Worm (Caenorhabditis elegans) whole organism, L4 larva: ENCODE results near the gene F54B11.7.

Experiments
- D1046.2 ChIP-seq: fragments of 200-800 bp; sonication (Bioruptor generic); IDR thresholded peaks from 2 replicates; pipeline ENCODE4 v1.3.6; 2022; ENCODE audit warnings: missing genetic modification characterization, missing compliant biosample characterization
- F49E8.2 ChIP-seq: sonication (generic microtip); optimal IDR thresholded peaks from 2 replicates; lab custom pipeline; 2016; ENCODE audit warnings: missing compliant biosample characterization, mild to moderate bottlenecking, missing genetic modification characterization, borderline replicate concordance
- T20F7.1 ChIP-seq: fragments of 200-800 bp; sonication (Bioruptor generic); optimal IDR thresholded peaks from 2 replicates; lab custom pipeline; 2018; ENCODE audit warnings: mild to moderate bottlenecking, missing genetic modification characterization, missing compliant biosample characterization
- T26A8.4 ChIP-seq: fragments of 200-800 bp; sonication (Bioruptor generic); IDR thresholded peaks from 2 replicates; pipeline ENCODE4 v1.3.6; 2022; ENCODE audit warnings: missing genetic modification characterization, missing compliant biosample characterization
- ZK337.2 ChIP-seq: fragments of 200-800 bp; sonication (Bioruptor generic); IDR thresholded peaks from 2 replicates; pipeline ENCODE4 v1.3.6; 2022; ENCODE audit warnings: missing genetic modification reagents, missing genetic modification characterization, missing compliant biosample characterization
- ZK546.5 ChIP-seq, 2 experiments: sonication (generic microtip); optimal IDR thresholded peaks; 2 replicates each; lab custom pipeline; 2017; ENCODE audit warnings: missing biosample characterization in 2 of 2, missing genetic modification characterization in 2 of 2
- aly-2 ChIP-seq: sonication (generic microtip); optimal IDR thresholded peaks from 2 replicates; lab custom pipeline; 2018; ENCODE audit warnings: missing biosample characterization, missing genetic modification characterization
- attf-4 ChIP-seq: sonication (generic microtip); optimal IDR thresholded peaks from 3 replicates; lab custom pipeline; 2017; ENCODE audit warnings: missing biosample characterization, missing genetic modification characterization
- ceh-32 ChIP-seq: sonication (generic microtip); optimal IDR thresholded peaks from 2 replicates; lab custom pipeline; 2016; ENCODE audit warnings: mild to moderate bottlenecking, missing genetic modification characterization, missing compliant biosample characterization; ENCODE audit not compliant: poor library complexity
- ceh-44 ChIP-seq: fragments of 200-800 bp; sonication (Bioruptor generic); IDR thresholded peaks from 2 replicates; pipeline ENCODE4 v1.3.6; 2022; ENCODE audit warnings: missing genetic modification reagents, missing genetic modification characterization, missing compliant biosample characterization
- ceh-62 ChIP-seq: sonication (generic microtip); optimal IDR thresholded peaks from 2 replicates; lab custom pipeline; 2017; ENCODE audit warnings: missing biosample characterization, missing genetic modification characterization
- ces-1 ChIP-seq: fragments of 150-350 bp; sonication (generic microtip); optimal IDR thresholded peaks from 4 replicates; lab custom pipeline; 2014; ENCODE audit warnings: missing biosample characterization, missing genetic modification reagents, missing genetic modification characterization
- daf-16 ChIP-seq, 3 experiments: sonication (generic microtip); optimal IDR thresholded peaks; 2 replicates each; lab custom pipeline; 2016 to 2017; ENCODE audit warnings: missing genetic modification characterization in 3 of 3, missing genetic modification reagents in 3 of 3, mild to moderate bottlenecking in 2 of 3, missing compliant biosample characterization in 2 of 3, missing biosample characterization in 1 of 3, moderate library complexity in 1 of 3
- daf-19 ChIP-seq: fragments of 200-800 bp; sonication (Bioruptor generic); conservative IDR thresholded peaks from 2 replicates; pipeline ENCODE4 v1.3.6; 2022; ENCODE audit warnings: missing genetic modification characterization, missing compliant biosample characterization
- daf-8 ChIP-seq: fragments of 200-800 bp; sonication (Bioruptor generic); IDR thresholded peaks from 2 replicates; pipeline ENCODE4 v1.3.6; 2022; ENCODE audit warnings: missing genetic modification characterization, missing compliant biosample characterization
- dmd-6 ChIP-seq: fragments of 200-800 bp; sonication (Bioruptor generic); IDR thresholded peaks from 2 replicates; pipeline ENCODE4 v1.3.6; 2022; ENCODE audit warnings: missing genetic modification reagents, missing genetic modification characterization, missing compliant biosample characterization
- dmd-8 ChIP-seq: fragments of 200-800 bp; sonication (Bioruptor generic); IDR thresholded peaks from 2 replicates; pipeline ENCODE4 v1.3.6; 2022; ENCODE audit warnings: missing genetic modification characterization, missing compliant biosample characterization
- dpl-1 ChIP-seq: fragments of 150-350 bp; optimal IDR thresholded peaks from 2 replicates; lab custom pipeline; 2014; ENCODE audit warnings: missing biosample characterization, missing genetic modification reagents, missing genetic modification characterization
- egl-43 ChIP-seq: fragments of 200-800 bp; sonication (Bioruptor generic); IDR thresholded peaks from 2 replicates; pipeline ENCODE4 v1.3.6; 2022; ENCODE audit warnings: missing genetic modification reagents, missing genetic modification characterization, missing compliant biosample characterization
- fos-1 ChIP-seq: fragments of 150-350 bp; optimal IDR thresholded peaks from 2 replicates; lab custom pipeline; 2014; ENCODE audit warnings: missing biosample characterization, missing genetic modification characterization
- hlh-30 ChIP-seq: sonication (generic microtip); optimal IDR thresholded peaks from 2 replicates; lab custom pipeline; 2017; ENCODE audit warnings: antibody characterized with exemption, mild to moderate bottlenecking, missing genetic modification characterization, missing compliant biosample characterization; ENCODE audit not compliant: insufficient read depth
- lin-29 ChIP-seq: fragments of 200-800 bp; sonication (Bioruptor generic); IDR thresholded peaks from 2 replicates; pipeline ENCODE4 v1.3.6; 2022; ENCODE audit warnings: missing genetic modification reagents, missing genetic modification characterization, missing compliant biosample characterization
- lin-38 ChIP-seq: fragments of 200-800 bp; sonication (Bioruptor generic); IDR thresholded peaks from 2 replicates; pipeline ENCODE4 v1.3.6; 2022; ENCODE audit warnings: missing genetic modification reagents, missing genetic modification characterization, missing compliant biosample characterization
- lin-39 ChIP-seq: fragments of 150-350 bp; optimal IDR thresholded peaks from 2 replicates; lab custom pipeline; 2014; ENCODE audit warnings: missing biosample characterization, missing genetic modification reagents, missing genetic modification characterization
- madf-9 ChIP-seq: fragments of 200-800 bp; sonication (Bioruptor generic); conservative IDR thresholded peaks from 2 replicates; pipeline ENCODE4 v1.3.6; 2022; ENCODE audit warnings: missing genetic modification reagents, missing genetic modification characterization, missing compliant biosample characterization
- nhr-10 ChIP-seq: fragments of 150-350 bp; optimal IDR thresholded peaks from 2 replicates; lab custom pipeline; 2014; ENCODE audit warnings: missing biosample characterization, missing genetic modification characterization
- nhr-102 ChIP-seq: sonication (generic microtip); optimal IDR thresholded peaks from 2 replicates; lab custom pipeline; 2016; ENCODE audit warnings: mild to moderate bottlenecking, missing genetic modification characterization, moderate library complexity, missing compliant biosample characterization
- nhr-111 ChIP-seq: fragments of 200-800 bp; sonication (Bioruptor generic); optimal IDR thresholded peaks from 2 replicates; lab custom pipeline; 2018; ENCODE audit warnings: mild to moderate bottlenecking, missing genetic modification characterization, missing compliant biosample characterization
- nhr-237 ChIP-seq: sonication (generic microtip); optimal IDR thresholded peaks from 2 replicates; lab custom pipeline; 2017; ENCODE audit warnings: missing biosample characterization, missing genetic modification characterization
- nhr-28 ChIP-seq: fragments of 150-350 bp; optimal IDR thresholded peaks from 2 replicates; lab custom pipeline; 2014; ENCODE audit warnings: missing biosample characterization, missing genetic modification characterization
- nhr-41 ChIP-seq: fragments of 200-800 bp; sonication (Bioruptor generic); IDR thresholded peaks from 2 replicates; pipeline ENCODE4 v1.3.6; 2022; ENCODE audit warnings: missing genetic modification reagents, missing genetic modification characterization, missing compliant biosample characterization
- nhr-77 ChIP-seq: fragments of 150-350 bp; optimal IDR thresholded peaks from 2 replicates; lab custom pipeline; 2014; ENCODE audit warnings: missing biosample characterization, missing genetic modification characterization
- pha-4 ChIP-seq, 2 experiments: fragments of 150-350 bp in 1 of 2; fragments of 200-800 bp in 1 of 2; sonication (Bioruptor generic) in 1 of 2; IDR thresholded peaks in 1 of 2; optimal IDR thresholded peaks in 1 of 2; 2 replicates each; pipeline versions ENCODE4 v1.3.6 to Lab custom; 2014 to 2022; ENCODE audit warnings: missing genetic modification characterization in 2 of 2, missing genetic modification reagents in 2 of 2, missing biosample characterization in 1 of 2, missing compliant biosample characterization in 1 of 2
- php-3 ChIP-seq: fragments of 200-800 bp; sonication (Bioruptor generic); IDR thresholded peaks from 2 replicates; pipeline ENCODE4 v1.3.6; 2022; ENCODE audit warnings: missing genetic modification reagents, missing genetic modification characterization, missing compliant biosample characterization
- pqm-1 ChIP-seq: sonication (generic microtip); optimal IDR thresholded peaks from 2 replicates; lab custom pipeline; 2017; ENCODE audit warnings: missing biosample characterization, missing genetic modification characterization
- sdz-12 ChIP-seq: fragments of 200-800 bp; sonication (Bioruptor generic); optimal IDR thresholded peaks from 2 replicates; lab custom pipeline; 2018; ENCODE audit warnings: mild to moderate bottlenecking, missing genetic modification characterization, missing compliant biosample characterization
- set-16 ChIP-seq: fragments of 200-800 bp; sonication (Bioruptor generic); IDR thresholded peaks from 2 replicates; pipeline ENCODE4 v1.3.6; 2022; ENCODE audit warnings: missing genetic modification reagents, missing genetic modification characterization, missing compliant biosample characterization
- snpc-1.2 ChIP-seq: fragments of 200-800 bp; sonication (Bioruptor generic); IDR thresholded peaks from 2 replicates; pipeline ENCODE4 v1.3.6; 2022; ENCODE audit warnings: missing genetic modification reagents, missing genetic modification characterization, missing compliant biosample characterization
- unc-130 ChIP-seq: sonication (generic microtip); optimal IDR thresholded peaks from 2 replicates; lab custom pipeline; 2016; ENCODE audit warnings: missing genetic modification reagents, missing genetic modification characterization, missing compliant biosample characterization
- zag-1 ChIP-seq: fragments of 150-350 bp; optimal IDR thresholded peaks from 2 replicates; lab custom pipeline; 2014; ENCODE audit warnings: missing biosample characterization, missing genetic modification characterization

The F54B11.7 gene

DNA sequence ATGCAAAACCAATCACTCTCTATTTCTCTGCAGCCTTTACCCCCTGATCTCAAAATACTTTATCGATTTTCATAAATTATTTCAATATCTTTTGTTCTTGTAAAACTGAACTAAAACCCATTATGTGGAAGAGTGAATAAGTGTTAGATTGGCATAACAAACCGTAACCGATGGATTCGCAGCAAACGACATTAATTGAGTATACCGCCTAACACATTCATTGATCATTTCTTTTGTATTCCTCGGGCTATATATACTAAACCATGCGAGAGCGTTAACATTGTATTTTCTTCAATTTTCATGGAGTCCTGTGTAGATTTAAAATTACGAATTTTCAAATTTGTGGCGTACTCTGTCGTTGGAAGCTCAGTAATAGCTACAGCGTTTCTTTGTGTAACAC, 10.5 kb upstream of the F54B11.7 start, which contains the start of gene col-9:
TSS of gene col-9 (plus strand) at position 301 of the 400 bp plus-strand sequence.
- TF ChIP-seq ZK337.2 (GFP tag; lab: Robert Waterston, UW) (no peak), ZK546.5 (tag; optimal IDR thresholded peaks at IDR 0.05; lab: Kevin White, UChicago) (no peak), nhr-28 (tag; lab: Kevin White, UChicago) (no peak), ceh-62 (tag; lab: Kevin White, UChicago) (no peak)

DNA sequence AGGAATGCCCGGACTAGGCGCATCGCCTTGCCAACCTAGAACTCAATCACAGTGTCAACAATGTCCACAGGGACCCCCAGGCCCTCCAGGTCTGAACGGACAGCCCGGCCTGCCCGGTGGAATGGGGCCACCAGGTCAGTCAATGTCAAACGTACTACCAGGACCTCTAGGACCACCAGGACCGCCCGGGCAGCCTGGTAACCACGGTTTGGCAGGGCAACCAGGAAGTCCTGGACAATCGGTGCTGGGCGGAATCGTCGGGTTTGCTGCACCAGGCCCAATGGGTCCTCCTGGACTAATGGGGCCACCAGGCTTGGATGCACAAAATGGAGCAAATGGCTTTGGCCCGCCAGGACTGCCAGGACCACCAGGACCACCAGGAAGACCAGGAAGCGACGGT, 9.5 kb upstream of the F54B11.7 start:
- TF ChIP-seq snpc-1.2 (0 out of 2 replicates have a peak, but pooled peaks have one; percentile 56), egl-43 (GFP tag; lab: Robert Waterston, UW) (0 out of 2 replicates have a peak, but pooled peaks have one; percentile 37), dmd-8 (GFP tag; lab: Robert Waterston, UW) (0 out of 2 replicates have a peak, but pooled peaks have one; percentile 52), T26A8.4 (GFP tag; lab: Robert Waterston, UW) (no peak), daf-8 (GFP tag; lab: Robert Waterston, UW) (no peak), nhr-237 (tag; lab: Kevin White, UChicago) (no peak), set-16 (GFP tag; lab: Robert Waterston, UW) (peak; percentile 90)

DNA sequence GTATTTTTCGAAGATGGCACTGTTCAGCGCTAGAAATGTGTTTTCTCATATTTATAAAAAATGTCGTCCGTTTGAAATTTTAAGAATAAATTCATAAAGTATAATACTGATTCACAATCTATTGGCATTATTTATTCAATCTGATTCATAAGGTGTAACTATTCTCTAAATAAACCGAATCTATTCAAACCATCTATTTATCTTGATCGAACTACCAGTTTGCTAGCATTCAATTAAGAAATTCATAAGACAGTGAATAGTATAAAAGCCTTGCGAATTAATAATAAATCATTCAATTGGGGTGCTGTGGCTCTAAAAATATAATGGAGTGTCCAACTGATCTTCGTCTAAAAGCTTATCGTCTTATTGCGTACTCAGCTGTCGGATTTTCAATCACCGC, 9.1 kb upstream of the F54B11.7 start, which contains the start of gene col-44:
TSS of gene col-44 (plus strand) at position 301 of the 400 bp plus-strand sequence.
- no peak for TF ChIP-seq F49E8.2 (tag; lab: Kevin White, UChicago)
- no peak for TF ChIP-seq hlh-30 (tag; lab: Kevin White, UChicago)
- TF ChIP-seq ceh-32 = no peak
- no peak for TF ChIP-seq dmd-6 (GFP tag; lab: Robert Waterston, UW)
- TF ChIP-seq zag-1 = no peak
- TF ChIP-seq D1046.2 (GFP tag; lab: Robert Waterston, UW) = no peak
- TF ChIP-seq nhr-10 (tag; lab: Kevin White, UChicago) = no peak
- TF ChIP-seq attf-4 (tag; lab: Kevin White, UChicago) = no peak
- TF ChIP-seq T26A8.4 (GFP tag; lab: Robert Waterston, UW) = no peak
- TF ChIP-seq lin-39 = no peak
- no peak for TF ChIP-seq ces-1 (GFP tag; lab: Kevin White, UChicago)

DNA sequence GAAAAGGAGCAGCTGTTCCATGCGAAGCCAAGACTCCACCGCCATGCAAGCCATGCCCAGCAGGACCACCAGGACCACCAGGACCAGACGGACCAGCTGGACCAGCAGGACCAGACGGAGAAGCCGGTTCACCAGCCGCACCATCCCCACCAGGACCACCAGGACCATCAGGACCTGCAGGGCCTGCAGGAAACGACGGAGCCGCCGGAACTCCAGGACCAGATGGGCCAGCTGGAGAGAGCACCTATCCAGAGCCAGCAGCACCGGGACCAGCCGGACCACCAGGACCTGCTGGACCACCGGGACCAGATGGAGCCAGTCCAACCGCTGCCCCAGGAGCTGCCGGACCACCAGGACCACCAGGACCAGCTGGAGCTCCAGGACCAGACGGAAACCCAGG, 8.3 kb upstream of the F54B11.7 start:
- no peak for TF ChIP-seq pqm-1 (tag; lab: Kevin White, UChicago)
- no peak for TF ChIP-seq ces-1 (GFP tag; lab: Kevin White, UChicago)
- TF ChIP-seq fos-1 (tag; lab: Kevin White, UChicago) = no peak
- TF ChIP-seq nhr-111 (GFP tag; lab: Kevin White, UChicago) = no peak
- TF ChIP-seq php-3 = 0 out of 2 replicates have a peak, but pooled peaks have one; percentile 47
- no peak for TF ChIP-seq nhr-41 (GFP tag; lab: Robert Waterston, UW)
- TF ChIP-seq ceh-44 (GFP tag; lab: Robert Waterston, UW) = no peak
- no peak for TF ChIP-seq aly-2 (tag; lab: Kevin White, UChicago)
- TF ChIP-seq set-16 (GFP tag; lab: Robert Waterston, UW) = peak; percentile 99
- no peak for TF ChIP-seq daf-19 (GFP tag; lab: Robert Waterston, UW)
- no peak for TF ChIP-seq sdz-12
- TF ChIP-seq nhr-77 (tag; lab: Kevin White, UChicago) = no peak
- TF ChIP-seq lin-38 (GFP tag; lab: Robert Waterston, UW) = no peak
- no peak for TF ChIP-seq nhr-102 (tag; lab: Kevin White, UChicago)
- TF ChIP-seq pha-4 (GFP tag; IDR thresholded peaks at IDR 0.05; lab: Robert Waterston, UW) = peak; percentile 57; the same call in 1 of the 2 replicates
- TF ChIP-seq pha-4 (tag; optimal IDR thresholded peaks at IDR 0.05; lab: Kevin White, UChicago) = no peak
- TF ChIP-seq unc-130 (GFP tag; lab: Kevin White, UChicago) = no peak
- TF ChIP-seq lin-29 = no peak
- no peak for TF ChIP-seq madf-9 (GFP tag; lab: Robert Waterston, UW)
- TF ChIP-seq daf-16 (GFP tag; optimal IDR thresholded peaks at IDR 0.05; lab: Kevin White, UChicago) = no peak
- no peak for TF ChIP-seq daf-16 (tag; optimal IDR thresholded peaks at IDR 0.05; lab: Kevin White, UChicago)
- TF ChIP-seq T26A8.4 (GFP tag; lab: Robert Waterston, UW) = no peak
- TF ChIP-seq dpl-1 = no peak
- no peak for TF ChIP-seq T20F7.1
